Fruit fly (Drosophila melanogaster) whole organism, prepupa: ENCODE data around the gene Cen.

Experiments used
- Blimp-1 ChIP-seq: fragments of 200-800 bp; sonication (Bioruptor generic); optimal IDR thresholded peaks from 3 replicates; lab custom pipeline; 2017; ENCODE audit warnings: missing biosample characterization, missing genetic modification characterization, mild to moderate bottlenecking, moderate library complexity, missing genetic modification reagents
- CG10631 ChIP-seq: fragments of 200-800 bp; sonication (Bioruptor generic); optimal IDR thresholded peaks from 2 replicates; lab custom pipeline; 2016; ENCODE audit warnings: missing biosample characterization, missing genetic modification characterization
- CG11294 ChIP-seq: fragments of 200-800 bp; sonication (Bioruptor generic); IDR thresholded peaks from 2 replicates; pipeline ENCODE4 v1.3.6; 2022; ENCODE audit warnings: missing biosample characterization, missing genetic modification characterization
- CG11762 ChIP-seq: fragments of 200-800 bp; sonication (Bioruptor generic); optimal IDR thresholded peaks from 3 replicates; lab custom pipeline; 2016; ENCODE audit warnings: missing biosample characterization, missing genetic modification characterization; ENCODE audit not compliant: insufficient read depth
- CG11902 ChIP-seq: fragments of 200-800 bp; sonication (Bioruptor generic); optimal IDR thresholded peaks from 3 replicates; lab custom pipeline; 2016; ENCODE audit warnings: missing biosample characterization, missing genetic modification characterization
- CG1621 ChIP-seq: fragments of 200-800 bp; sonication (Bioruptor generic); optimal IDR thresholded peaks from 3 replicates; lab custom pipeline; 2018; ENCODE audit warnings: missing biosample characterization, mild to moderate bottlenecking, missing genetic modification characterization
- CG16779 ChIP-seq: fragments of 200-800 bp; sonication (Bioruptor generic); optimal IDR thresholded peaks from 3 replicates; lab custom pipeline; 2017; ENCODE audit warnings: missing biosample characterization, mild to moderate bottlenecking, missing genetic modification characterization
- CG3032 ChIP-seq: fragments of 200-800 bp; optimal IDR thresholded peaks from 2 replicates; lab custom pipeline; 2019; ENCODE audit warnings: missing biosample characterization, mild to moderate bottlenecking, missing genetic modification characterization, moderate library complexity
- CG31627 ChIP-seq: fragments of 200-800 bp; sonication (Bioruptor generic); optimal IDR thresholded peaks from 3 replicates; lab custom pipeline; 2016; ENCODE audit warnings: missing biosample characterization, missing genetic modification characterization
- CG32006 ChIP-seq: fragments of 200-800 bp; sonication (Bioruptor generic); optimal IDR thresholded peaks from 3 replicates; lab custom pipeline; 2017; ENCODE audit warnings: missing biosample characterization, mild to moderate bottlenecking, missing genetic modification characterization
- CG34406 ChIP-seq: fragments of 200-800 bp; sonication (Bioruptor generic); optimal IDR thresholded peaks from 3 replicates; lab custom pipeline; 2016; ENCODE audit warnings: missing biosample characterization, missing genetic modification characterization
- CG3919 ChIP-seq: fragments of 200-800 bp; sonication (Bioruptor generic); optimal IDR thresholded peaks from 3 replicates; lab custom pipeline; 2016; ENCODE audit warnings: missing biosample characterization, missing genetic modification characterization
- CG4318 ChIP-seq: fragments of 200-800 bp; sonication (Bioruptor generic); optimal IDR thresholded peaks from 3 replicates; lab custom pipeline; 2017; ENCODE audit warnings: missing biosample characterization, mild to moderate bottlenecking, missing genetic modification characterization
- CG6163 ChIP-seq: fragments of 200-800 bp; sonication (Bioruptor generic); IDR thresholded peaks from 3 replicates; pipeline ENCODE4 v1.3.6; 2022; ENCODE audit warnings: missing biosample characterization, missing genetic modification characterization
- CG6792 ChIP-seq: fragments of 200-800 bp; sonication (Bioruptor generic); optimal IDR thresholded peaks from 3 replicates; lab custom pipeline; 2016; ENCODE audit warnings: missing biosample characterization, missing genetic modification characterization
- CG6854 ChIP-seq: fragments of 200-800 bp; sonication (Bioruptor generic); optimal IDR thresholded peaks from 2 replicates; lab custom pipeline; 2017; ENCODE audit warnings: missing biosample characterization, mild to moderate bottlenecking, missing genetic modification characterization
- CG7368 ChIP-seq: fragments of 200-800 bp; sonication (Bioruptor generic); optimal IDR thresholded peaks from 3 replicates; lab custom pipeline; 2016; ENCODE audit warnings: missing biosample characterization, missing genetic modification characterization
- CG8119 ChIP-seq: fragments of 200-800 bp; sonication (Bioruptor generic); IDR thresholded peaks from 3 replicates; pipeline ENCODE4 v1.3.6; 2022; ENCODE audit warnings: missing biosample characterization, missing genetic modification characterization
- CG8319 ChIP-seq: fragments of 200-800 bp; sonication (Bioruptor generic); optimal IDR thresholded peaks from 3 replicates; lab custom pipeline; 2016; ENCODE audit warnings: missing biosample characterization, missing genetic modification characterization
- CG8632 ChIP-seq: fragments of 200-800 bp; sonication (Bioruptor generic); optimal IDR thresholded peaks from 3 replicates; lab custom pipeline; 2016; ENCODE audit warnings: missing biosample characterization, missing genetic modification characterization
- CG9139 ChIP-seq: fragments of 200-800 bp; sonication (Bioruptor generic); optimal IDR thresholded peaks from 3 replicates; lab custom pipeline; 2017; ENCODE audit warnings: missing biosample characterization, mild to moderate bottlenecking, missing genetic modification characterization
- Eip75B ChIP-seq: fragments of 200-800 bp; sonication (Bioruptor generic); optimal IDR thresholded peaks from 3 replicates; lab custom pipeline; 2016; ENCODE audit warnings: missing biosample characterization, missing genetic modification characterization
- Eip78C ChIP-seq: fragments of 200-800 bp; sonication (Bioruptor generic); peaks from one replicate; lab custom pipeline; 2016; ENCODE audit warnings: missing biosample characterization, missing genetic modification characterization
- Eip93F ChIP-seq: fragments of 200-800 bp; sonication (Bioruptor generic); optimal IDR thresholded peaks from 2 replicates; lab custom pipeline; 2016; ENCODE audit warnings: missing biosample characterization, mild to moderate bottlenecking, missing genetic modification characterization
- Ets21C ChIP-seq: fragments of 200-800 bp; sonication (Bioruptor generic); optimal IDR thresholded peaks from 3 replicates; lab custom pipeline; 2016; ENCODE audit warnings: missing biosample characterization, missing genetic modification characterization
- Ets96B ChIP-seq: fragments of 200-800 bp; optimal IDR thresholded peaks from 2 replicates; lab custom pipeline; 2019; ENCODE audit warnings: missing biosample characterization, mild to moderate bottlenecking, missing genetic modification characterization, moderate library complexity
- Gug ChIP-seq: fragments of 200-800 bp; sonication (Bioruptor generic); IDR thresholded peaks from 2 replicates; pipeline ENCODE4 v1.3.6; 2022; ENCODE audit warnings: missing biosample characterization, missing genetic modification characterization
- Hr38 ChIP-seq: sonication (Bioruptor generic); optimal IDR thresholded peaks from 2 replicates; lab custom pipeline; 2016; ENCODE audit warnings: missing biosample characterization, missing genetic modification characterization
- Hr39 ChIP-seq: fragments of 200-800 bp; sonication (Bioruptor generic); optimal IDR thresholded peaks from 2 replicates; lab custom pipeline; 2016; ENCODE audit warnings: missing biosample characterization, missing genetic modification characterization
- Hr4 ChIP-seq: fragments of 200-800 bp; sonication (Bioruptor generic); optimal IDR thresholded peaks from 3 replicates; lab custom pipeline; 2016; ENCODE audit warnings: missing biosample characterization, missing genetic modification characterization
- Met ChIP-seq: fragments of 200-800 bp; sonication (Bioruptor generic); optimal IDR thresholded peaks from 3 replicates; lab custom pipeline; 2016; ENCODE audit warnings: missing biosample characterization, missing genetic modification characterization
- OdsH ChIP-seq: fragments of 200-800 bp; sonication (Bioruptor generic); optimal IDR thresholded peaks from 3 replicates; lab custom pipeline; 2016; ENCODE audit warnings: missing biosample characterization, missing genetic modification characterization
- Sox102F ChIP-seq: fragments of 200-800 bp; sonication (Bioruptor generic); optimal IDR thresholded peaks from 2 replicates; lab custom pipeline; 2016; ENCODE audit warnings: missing biosample characterization, mild to moderate bottlenecking, missing genetic modification characterization
- Sox14 ChIP-seq: fragments of 200-800 bp; sonication (Bioruptor generic); optimal IDR thresholded peaks from 3 replicates; lab custom pipeline; 2016; ENCODE audit warnings: missing biosample characterization, missing genetic modification characterization
- Sox15 ChIP-seq: fragments of 200-800 bp; sonication (Bioruptor generic); optimal IDR thresholded peaks from 3 replicates; lab custom pipeline; 2016; ENCODE audit warnings: missing biosample characterization, missing genetic modification characterization
- achi ChIP-seq: fragments of 200-800 bp; sonication (Bioruptor generic); optimal IDR thresholded peaks from 3 replicates; lab custom pipeline; 2016; ENCODE audit warnings: missing biosample characterization, missing genetic modification characterization
- acj6 ChIP-seq: fragments of 200-800 bp; sonication (Bioruptor generic); optimal IDR thresholded peaks from 3 replicates; lab custom pipeline; 2016; ENCODE audit warnings: missing biosample characterization, missing genetic modification characterization
- cyc ChIP-seq: fragments of 200-800 bp; sonication (Bioruptor generic); optimal IDR thresholded peaks from 3 replicates; lab custom pipeline; 2016; ENCODE audit warnings: missing biosample characterization, missing genetic modification characterization
- dac ChIP-seq: fragments of 200-800 bp; sonication (Bioruptor generic); optimal IDR thresholded peaks from 2 replicates; lab custom pipeline; 2017; ENCODE audit warnings: missing biosample characterization, mild to moderate bottlenecking, missing genetic modification characterization
- dsx ChIP-seq: fragments of 200-800 bp; optimal IDR thresholded peaks from 3 replicates; lab custom pipeline; 2019; ENCODE audit warnings: missing biosample characterization, mild to moderate bottlenecking, missing genetic modification characterization, moderate library complexity; ENCODE audit not compliant: poor library complexity, severe bottlenecking
- eg ChIP-seq: fragments of 200-800 bp; sonication (Bioruptor generic); IDR thresholded peaks from 3 replicates; pipeline ENCODE4 v1.3.6; 2022; ENCODE audit warnings: missing biosample characterization, missing genetic modification characterization
- esn ChIP-seq: fragments of 200-800 bp; sonication (Bioruptor generic); optimal IDR thresholded peaks from 2 replicates; lab custom pipeline; 2016; ENCODE audit warnings: missing biosample characterization, mild to moderate bottlenecking, missing genetic modification characterization, moderate library complexity
- fd59A ChIP-seq: fragments of 200-800 bp; sonication (Bioruptor generic); optimal IDR thresholded peaks from 2 replicates; lab custom pipeline; 2017; ENCODE audit warnings: missing biosample characterization, mild to moderate bottlenecking, missing genetic modification characterization, missing genetic modification reagents
- fd85E ChIP-seq: fragments of 200-800 bp; sonication (Bioruptor generic); optimal IDR thresholded peaks from 3 replicates; lab custom pipeline; 2016; ENCODE audit warnings: missing biosample characterization, missing genetic modification characterization
- fkh ChIP-seq: fragments of 200-800 bp; sonication (Bioruptor generic); optimal IDR thresholded peaks from 3 replicates; lab custom pipeline; 2017; ENCODE audit warnings: missing biosample characterization, mild to moderate bottlenecking, missing genetic modification characterization, moderate library complexity
- lz ChIP-seq: fragments of 200-800 bp; sonication (Bioruptor generic); optimal IDR thresholded peaks from 3 replicates; lab custom pipeline; 2016; ENCODE audit warnings: missing biosample characterization, missing genetic modification characterization
- net ChIP-seq: fragments of 200-800 bp; sonication (Bioruptor generic); optimal IDR thresholded peaks from 3 replicates; lab custom pipeline; 2016; ENCODE audit warnings: missing biosample characterization, missing genetic modification characterization
- pdm3 ChIP-seq: fragments of 200-800 bp; sonication (Bioruptor generic); optimal IDR thresholded peaks from 3 replicates; lab custom pipeline; 2016; ENCODE audit warnings: missing biosample characterization, missing genetic modification characterization
- salr ChIP-seq, 2 experiments: fragments of 200-800 bp; sonication (Bioruptor generic); optimal IDR thresholded peaks; 3 replicates each; lab custom pipeline; 2016 to 2018; ENCODE audit warnings: missing biosample characterization in 2 of 2, missing genetic modification characterization in 2 of 2, mild to moderate bottlenecking in 1 of 2
- spab ChIP-seq: fragments of 200-800 bp; sonication (Bioruptor generic); optimal IDR thresholded peaks from 2 replicates; lab custom pipeline; 2017; ENCODE audit warnings: missing biosample characterization, mild to moderate bottlenecking, missing genetic modification characterization, missing genetic modification reagents
- ss ChIP-seq, 2 experiments: fragments of 200-800 bp; sonication (Bioruptor generic); optimal IDR thresholded peaks; 2 replicates in 1 of 2; 3 replicates in 1 of 2; lab custom pipeline; 2017 to 2018; ENCODE audit warnings: mild to moderate bottlenecking in 2 of 2, missing biosample characterization in 2 of 2, missing genetic modification characterization in 2 of 2, moderate library complexity in 1 of 2
- svp ChIP-seq: fragments of 200-800 bp; sonication (Bioruptor generic); peaks from one replicate; lab custom pipeline; 2016; ENCODE audit warnings: missing biosample characterization, missing genetic modification characterization
- vri ChIP-seq: fragments of 200-800 bp; sonication (Bioruptor generic); optimal IDR thresholded peaks from 3 replicates; lab custom pipeline; 2016; ENCODE audit warnings: missing biosample characterization, mild to moderate bottlenecking, missing genetic modification characterization

Gene Cen

dm6 chr2L:20721456-20721855 is 39.8 kb upstream of the Cen start:
- no peak for TF ChIP-seq Eip93F
- no peak for TF ChIP-seq Hr39 (GFP tag; lab: Kevin White, UChicago)
- TF ChIP-seq CG6163 = peak; percentile 89
- TF ChIP-seq CG31627 (GFP tag; lab: Kevin White, UChicago) = no peak
- peak; percentile 43 for TF ChIP-seq dsx
- peak; percentile 44 for TF ChIP-seq Eip75B (GFP tag; lab: Kevin White, UChicago)
- no peak for TF ChIP-seq CG6792
- no peak for TF ChIP-seq Sox102F (GFP tag; lab: Kevin White, UChicago)
- peak; percentile 32 for TF ChIP-seq CG16779 (tag; lab: Kevin White, UChicago)
- TF ChIP-seq CG11902 (GFP tag; lab: Kevin White, UChicago) = no peak
- TF ChIP-seq Met (GFP tag; lab: Kevin White, UChicago) = no peak
- no peak for TF ChIP-seq esn (GFP tag; lab: Kevin White, UChicago)
- TF ChIP-seq CG8119 (GFP tag; lab: Robert Waterston, UW) = peak; percentile 77
- TF ChIP-seq lz (GFP tag; lab: Kevin White, UChicago) = no peak
- TF ChIP-seq achi (GFP tag; lab: Kevin White, UChicago) = peak; percentile 64
- TF ChIP-seq CG11762 (GFP tag; lab: Kevin White, UChicago) = peak; percentile 13
- peak; percentile 81 for TF ChIP-seq Hr4
- TF ChIP-seq fd59A (GFP tag; lab: Kevin White, UChicago) = peak; percentile 33
- peak; percentile 54 for TF ChIP-seq pdm3 (GFP tag; lab: Kevin White, UChicago)
- TF ChIP-seq svp = no peak
- no peak for TF ChIP-seq fd85E (GFP tag; lab: Kevin White, UChicago)
- no peak for TF ChIP-seq CG34406
- TF ChIP-seq Sox14 (GFP tag; lab: Kevin White, UChicago) = peak; percentile 67
- TF ChIP-seq CG11294 = peak; percentile 65
- peak; percentile 50 for TF ChIP-seq Ets96B (tag; lab: Kevin White, UChicago)
- TF ChIP-seq Sox15 (GFP tag; lab: Kevin White, UChicago) = no peak
- no peak for TF ChIP-seq Ets21C
- no peak for TF ChIP-seq fkh (GFP tag; lab: Kevin White, UChicago)
- TF ChIP-seq net (GFP tag; lab: Kevin White, UChicago) = no peak
- no peak for TF ChIP-seq CG8632 (GFP tag; lab: Kevin White, UChicago)
- TF ChIP-seq acj6 (GFP tag; lab: Kevin White, UChicago) = peak; percentile 38
- TF ChIP-seq CG7368 (GFP tag; lab: Kevin White, UChicago) = no peak
- TF ChIP-seq CG1621 (tag; lab: Kevin White, UChicago) = peak; percentile 25
- TF ChIP-seq CG3032 (tag; lab: Kevin White, UChicago) = no peak
- no peak for TF ChIP-seq vri (GFP tag; lab: Kevin White, UChicago)
- TF ChIP-seq Blimp-1 (GFP tag; lab: Kevin White, UChicago) = no peak
- TF ChIP-seq Eip78C (GFP tag; lab: Kevin White, UChicago) = peak; percentile 91
- TF ChIP-seq CG10631 (GFP tag; lab: Kevin White, UChicago) = peak; percentile 61
- peak; percentile 79 for TF ChIP-seq Gug (GFP tag; lab: Robert Waterston, UW)
- TF ChIP-seq CG8319 (GFP tag; lab: Kevin White, UChicago) = no peak
- TF ChIP-seq cyc = no peak
- TF ChIP-seq ss (GFP tag; optimal IDR thresholded peaks at IDR 0.05; lab: Kevin White, UChicago) = peak in 1 of 2 experiments; percentile 45
- no peak for TF ChIP-seq Hr38 (GFP tag; lab: Kevin White, UChicago)
- TF ChIP-seq CG32006 = peak; percentile 87
- TF ChIP-seq CG4318 (GFP tag; lab: Kevin White, UChicago) = peak; percentile 39
- TF ChIP-seq CG9139 (GFP tag; lab: Kevin White, UChicago) = no peak
- no peak for TF ChIP-seq CG6854 (GFP tag; lab: Kevin White, UChicago)
- peak; percentile 57 for TF ChIP-seq OdsH (GFP tag; lab: Kevin White, UChicago)
- peak; percentile 78 for TF ChIP-seq CG3919 (GFP tag; lab: Kevin White, UChicago)
- peak; percentile 42 for TF ChIP-seq dac (GFP tag; lab: Kevin White, UChicago)
- peak; percentile 18 to 76 for TF ChIP-seq salr (GFP tag; optimal IDR thresholded peaks at IDR 0.05; lab: Kevin White, UChicago)
- TF ChIP-seq eg = peak; percentile 89
- TF ChIP-seq spab (GFP tag; lab: Kevin White, UChicago) = no peak
